Worm (Caenorhabditis elegans): ENCODE data around the gene rict-1.

- TF ChIP-seq ceh-28 (tag; optimal IDR thresholded peaks at IDR 0.05) (peak; percentile 39), nhr-77 (tag; optimal IDR thresholded peaks at IDR 0.05) (no peak), ama-1 (optimal IDR thresholded peaks at IDR 0.05) (no peak), nhr-11 (tag; optimal IDR thresholded peaks at IDR 0.05) (no peak), lin-15B (tag; optimal IDR thresholded peaks at IDR 0.05) (peak; percentile 94)
These were observed 40.4 kb upstream of the rict-1 start, which contains the start of the genes hpr-17 and F32A11.1 for ce11 chrII:13156971-13157370.
